Worm (Caenorhabditis elegans) whole organism, L4 larva: ENCODE measurements around the gene irld-9.

ENCODE experiments used
- T20F7.1 ChIP-seq: fragments of 200-800 bp; sonication (Bioruptor generic); optimal IDR thresholded peaks from 2 replicates; lab custom pipeline; 2018; ENCODE audit warnings: mild to moderate bottlenecking, missing genetic modification characterization, missing compliant biosample characterization
- Y105C5A.15 ChIP-seq: fragments of 200-800 bp; sonication (Bioruptor generic); IDR thresholded peaks from 2 replicates; pipeline ENCODE4 v1.3.6; 2022; ENCODE audit warnings: missing genetic modification characterization, missing compliant biosample characterization
- Y5F2A.4 ChIP-seq: fragments of 200-800 bp; sonication (Bioruptor generic); optimal IDR thresholded peaks from 2 replicates; lab custom pipeline; 2018; ENCODE audit warnings: mild to moderate bottlenecking, missing genetic modification characterization, missing compliant biosample characterization
- ZK337.2 ChIP-seq: fragments of 200-800 bp; sonication (Bioruptor generic); IDR thresholded peaks from 2 replicates; pipeline ENCODE4 v1.3.6; 2022; ENCODE audit warnings: missing genetic modification reagents, missing genetic modification characterization, missing compliant biosample characterization
- aha-1 ChIP-seq: fragments of 150-350 bp; peaks from one replicate; lab custom pipeline; 2014; ENCODE audit warnings: missing biosample characterization, missing genetic modification characterization
- ama-1 ChIP-seq: fragments of 150-350 bp; optimal IDR thresholded peaks from 2 replicates; lab custom pipeline; 2014; ENCODE audit warnings: inconsistent platforms, mixed read lengths
- arid-1 ChIP-seq: fragments of 200-800 bp; sonication (Bioruptor generic); conservative IDR thresholded peaks from 2 replicates; pipeline ENCODE4 v1.3.6; 2022; ENCODE audit warnings: missing genetic modification reagents, missing genetic modification characterization, missing compliant biosample characterization
- ceh-44 ChIP-seq: fragments of 200-800 bp; sonication (Bioruptor generic); IDR thresholded peaks from 2 replicates; pipeline ENCODE4 v1.3.6; 2022; ENCODE audit warnings: missing genetic modification reagents, missing genetic modification characterization, missing compliant biosample characterization
- ceh-82 ChIP-seq: sonication (generic microtip); optimal IDR thresholded peaks from 2 replicates; lab custom pipeline; 2017; ENCODE audit warnings: missing biosample characterization, missing genetic modification characterization
- ctbp-1 ChIP-seq: fragments of 200-800 bp; sonication (Bioruptor generic); IDR thresholded peaks from 2 replicates; pipeline ENCODE4 v1.3.6; 2022; ENCODE audit warnings: missing genetic modification reagents, missing genetic modification characterization, missing compliant biosample characterization
- dmd-8 ChIP-seq: fragments of 200-800 bp; sonication (Bioruptor generic); IDR thresholded peaks from 2 replicates; pipeline ENCODE4 v1.3.6; 2022; ENCODE audit warnings: missing genetic modification characterization, missing compliant biosample characterization
- duxl-1 ChIP-seq: sonication (generic microtip); optimal IDR thresholded peaks from 2 replicates; lab custom pipeline; 2016; ENCODE audit warnings: mild to moderate bottlenecking, missing genetic modification characterization, moderate library complexity, missing compliant biosample characterization; ENCODE audit not compliant: poor library complexity
- fkh-10 ChIP-seq: fragments of 150-350 bp; optimal IDR thresholded peaks from 2 replicates; lab custom pipeline; 2014; ENCODE audit warnings: missing biosample characterization, missing genetic modification reagents, missing genetic modification characterization
- hlh-30 ChIP-seq: sonication (generic microtip); optimal IDR thresholded peaks from 2 replicates; lab custom pipeline; 2017; ENCODE audit warnings: antibody characterized with exemption, mild to moderate bottlenecking, missing genetic modification characterization, missing compliant biosample characterization; ENCODE audit not compliant: insufficient read depth
- lin-1 ChIP-seq: fragments of 200-800 bp; sonication (Bioruptor generic); IDR thresholded peaks from 2 replicates; pipeline ENCODE4 v1.3.6; 2022; ENCODE audit warnings: missing genetic modification reagents, missing genetic modification characterization, missing compliant biosample characterization
- lin-15B ChIP-seq: fragments of 150-350 bp; sonication (generic microtip); optimal IDR thresholded peaks from 3 replicates; lab custom pipeline; 2014; ENCODE audit warnings: missing biosample characterization, missing genetic modification characterization
- lin-29 ChIP-seq: fragments of 200-800 bp; sonication (Bioruptor generic); IDR thresholded peaks from 2 replicates; pipeline ENCODE4 v1.3.6; 2022; ENCODE audit warnings: missing genetic modification reagents, missing genetic modification characterization, missing compliant biosample characterization
- lin-38 ChIP-seq: fragments of 200-800 bp; sonication (Bioruptor generic); IDR thresholded peaks from 2 replicates; pipeline ENCODE4 v1.3.6; 2022; ENCODE audit warnings: missing genetic modification reagents, missing genetic modification characterization, missing compliant biosample characterization
- lir-3 ChIP-seq: sonication (generic microtip); optimal IDR thresholded peaks from 2 replicates; lab custom pipeline; 2016; ENCODE audit warnings: mild to moderate bottlenecking, missing genetic modification characterization, missing compliant biosample characterization
- madf-5 ChIP-seq, 2 experiments: fragments of 200-800 bp; sonication (Bioruptor generic); IDR thresholded peaks; 2 replicates each; pipeline ENCODE4 v1.3.6; 2022; ENCODE audit warnings: missing compliant biosample characterization in 2 of 2, missing genetic modification characterization in 2 of 2
- mdl-1 ChIP-seq, 2 experiments: fragments of 150-350 bp in 1 of 2; sonication (generic microtip) in 1 of 2; optimal IDR thresholded peaks; 2 replicates each; lab custom pipeline; 2014 to 2017; ENCODE audit warnings: missing biosample characterization in 2 of 2, missing genetic modification characterization in 2 of 2
- mxl-3 ChIP-seq: fragments of 200-800 bp; sonication (Bioruptor generic); optimal IDR thresholded peaks from 2 replicates; lab custom pipeline; 2018; ENCODE audit warnings: mild to moderate bottlenecking, missing genetic modification characterization, missing compliant biosample characterization
- nhr-11 ChIP-seq: fragments of 150-350 bp; optimal IDR thresholded peaks from 2 replicates; lab custom pipeline; 2014; ENCODE audit warnings: missing biosample characterization, missing genetic modification characterization
- nhr-237 ChIP-seq: sonication (generic microtip); optimal IDR thresholded peaks from 2 replicates; lab custom pipeline; 2017; ENCODE audit warnings: missing biosample characterization, missing genetic modification characterization
- nhr-28 ChIP-seq: fragments of 150-350 bp; optimal IDR thresholded peaks from 2 replicates; lab custom pipeline; 2014; ENCODE audit warnings: missing biosample characterization, missing genetic modification characterization
- nhr-6 ChIP-seq: fragments of 150-350 bp; optimal IDR thresholded peaks from 2 replicates; lab custom pipeline; 2014; ENCODE audit warnings: missing biosample characterization, missing genetic modification characterization
- nhr-76 ChIP-seq: fragments of 150-350 bp; optimal IDR thresholded peaks from 2 replicates; lab custom pipeline; 2014; ENCODE audit warnings: missing biosample characterization, missing genetic modification characterization
- php-3 ChIP-seq: fragments of 200-800 bp; sonication (Bioruptor generic); IDR thresholded peaks from 2 replicates; pipeline ENCODE4 v1.3.6; 2022; ENCODE audit warnings: missing genetic modification reagents, missing genetic modification characterization, missing compliant biosample characterization
- pqm-1 ChIP-seq: sonication (generic microtip); optimal IDR thresholded peaks from 2 replicates; lab custom pipeline; 2017; ENCODE audit warnings: missing biosample characterization, missing genetic modification characterization
- rbr-2 ChIP-seq: sonication (generic microtip); optimal IDR thresholded peaks from 2 replicates; lab custom pipeline; 2016; ENCODE audit warnings: missing genotype, missing genetic modification characterization, missing compliant biosample characterization
- saeg-2 ChIP-seq: fragments of 200-800 bp; sonication (Bioruptor generic); IDR thresholded peaks from 2 replicates; pipeline ENCODE4 v1.3.6; 2022; ENCODE audit warnings: missing genetic modification reagents, missing genetic modification characterization, missing compliant biosample characterization
- skn-1 ChIP-seq: fragments of 150-350 bp; optimal IDR thresholded peaks from 2 replicates; lab custom pipeline; 2014; ENCODE audit warnings: missing biosample characterization, missing genetic modification characterization
- snpc-1.2 ChIP-seq: fragments of 200-800 bp; sonication (Bioruptor generic); IDR thresholded peaks from 2 replicates; pipeline ENCODE4 v1.3.6; 2022; ENCODE audit warnings: missing genetic modification reagents, missing genetic modification characterization, missing compliant biosample characterization
- spr-1 ChIP-seq: sonication (generic microtip); optimal IDR thresholded peaks from 2 replicates; lab custom pipeline; 2016; ENCODE audit warnings: mild to moderate bottlenecking, missing genetic modification characterization, missing compliant biosample characterization
- unc-130 ChIP-seq: sonication (generic microtip); optimal IDR thresholded peaks from 2 replicates; lab custom pipeline; 2016; ENCODE audit warnings: missing genetic modification reagents, missing genetic modification characterization, missing compliant biosample characterization
- unc-39 ChIP-seq: sonication (generic microtip); optimal IDR thresholded peaks from 2 replicates; lab custom pipeline; 2017; ENCODE audit warnings: missing biosample characterization, missing genetic modification characterization
- unc-62 ChIP-seq, 3 experiments: fragments of 150-350 bp in 1 of 3; sonication (generic microtip); optimal IDR thresholded peaks in 2 of 3; peaks in 1 of 3; 1 replicate in 1 of 3; 2 replicates in 2 of 3; lab custom pipeline; 2014 to 2017; ENCODE audit warnings: missing biosample characterization in 3 of 3, missing genetic modification characterization in 3 of 3, missing genetic modification reagents in 3 of 3, missing genotype in 1 of 3
- vab-7 ChIP-seq: fragments of 200-800 bp; sonication (Bioruptor generic); IDR thresholded peaks from 2 replicates; pipeline ENCODE4 v1.3.6; 2022; ENCODE audit warnings: missing genetic modification reagents, missing genetic modification characterization, missing compliant biosample characterization
- zip-11 ChIP-seq: fragments of 200-800 bp; sonication (Bioruptor generic); IDR thresholded peaks from 2 replicates; pipeline ENCODE4 v1.3.6; 2022; ENCODE audit warnings: missing genetic modification characterization, missing compliant biosample characterization

Gene irld-9

DNA sequence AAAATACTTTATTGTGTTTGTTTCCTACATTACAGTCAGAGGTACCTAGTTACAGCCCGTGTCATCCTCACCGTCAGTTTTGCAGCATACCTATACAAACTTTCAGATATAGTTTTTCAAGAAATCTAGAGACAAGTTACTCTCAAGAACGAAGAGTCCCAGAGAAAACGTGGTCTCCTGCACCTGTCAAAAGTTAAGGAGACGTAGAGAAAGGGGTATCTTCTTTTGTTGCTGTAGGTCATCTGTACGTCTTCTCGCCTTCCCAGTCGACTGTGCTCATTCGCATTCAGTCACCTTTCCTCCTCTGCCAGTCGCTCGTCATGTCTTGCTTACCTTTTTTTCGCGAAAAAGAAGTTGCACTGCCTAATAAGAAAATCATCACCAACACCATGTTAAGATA, 22.8 kb upstream of the irld-9 start, which contains the start of gene F36H5.4:
Gene F36H5.4, plus strand, starts transcription at position 301 of the 400 bp plus-strand sequence.
- TF ChIP-seq skn-1 (no peak), ceh-82 (tag; lab: Kevin White, UChicago) (no peak), pqm-1 (tag; lab: Kevin White, UChicago) (no peak), arid-1 (no peak), T20F7.1 (GFP tag; lab: Kevin White, UChicago) (no peak), nhr-6 (tag; lab: Kevin White, UChicago) (no peak), fkh-10 (no peak), ZK337.2 (GFP tag; lab: Robert Waterston, UW) (no peak)
- TF ChIP-seq, all 104 proteins: peak for 0

DNA sequence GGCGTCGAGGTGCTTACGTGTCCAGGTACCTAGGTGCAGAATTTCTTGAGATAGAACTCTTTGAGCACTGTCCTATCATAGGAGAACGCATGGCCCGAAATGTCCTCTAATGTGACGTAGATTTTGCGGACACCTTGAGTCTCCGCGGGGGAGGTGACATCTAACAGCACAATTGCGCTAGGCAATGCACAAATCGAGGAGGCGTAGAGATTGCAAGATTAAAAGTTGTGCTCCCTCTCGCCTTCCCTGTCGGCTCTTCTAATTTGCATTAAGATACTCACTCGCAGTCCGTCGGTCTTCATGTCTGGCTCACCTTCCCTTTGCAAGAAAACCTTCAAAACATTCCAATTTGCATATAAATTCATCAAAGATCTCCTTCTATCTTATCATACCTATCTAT, 20.9 kb upstream of the irld-9 start, which contains the start of gene F36H5.18:
Gene F36H5.18, plus strand, starts transcription at position 301 of the 400 bp plus-strand sequence.
- TF ChIP-seq vab-7 (GFP tag; lab: Robert Waterston, UW) (no peak), ctbp-1 (GFP tag; lab: Robert Waterston, UW) (no peak), snpc-1.2 (no peak), unc-130 (GFP tag; lab: Kevin White, UChicago) (no peak), mxl-3 (GFP tag; lab: Kevin White, UChicago) (no peak), aha-1 (tag; lab: Kevin White, UChicago) (no peak), nhr-76 (tag; lab: Kevin White, UChicago) (no peak), nhr-237 (tag; lab: Kevin White, UChicago) (no peak), Y5F2A.4 (GFP tag; lab: Kevin White, UChicago) (no peak), mdl-1 (tag; optimal IDR thresholded peaks at IDR 0.05; lab: Kevin White, UChicago) (no peak), zip-11 (GFP tag; lab: Robert Waterston, UW) (no peak)

ce11 chrII:1757033-1757432, 18.3 kb upstream of the irld-9 start, which contains the start of gene F36H5.10:
Gene F36H5.10 (plus strand): TSS chrII:1757333.
- TF ChIP-seq php-3 (GFP tag; lab: Robert Waterston, UW) (no peak), aha-1 (tag; lab: Kevin White, UChicago) (peak; percentile 7)

DNA sequence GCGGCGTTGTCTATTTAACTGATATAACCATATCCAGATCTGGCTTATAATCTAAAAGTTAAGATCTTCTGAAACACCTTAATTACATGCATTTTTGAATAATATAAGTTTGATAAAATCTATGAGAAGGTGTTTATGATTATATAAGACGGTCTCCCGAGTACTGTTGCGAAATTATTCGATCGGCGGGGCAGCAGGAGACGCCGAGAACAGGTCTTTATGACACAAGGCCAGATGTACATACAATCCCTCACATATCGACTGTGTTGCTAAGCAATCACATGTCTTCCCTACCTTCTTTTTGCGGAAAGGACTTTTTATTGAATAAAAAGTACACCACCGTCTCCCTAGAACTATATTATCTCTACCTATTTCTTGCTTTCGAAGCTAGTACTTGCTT, 17.8 kb upstream of the irld-9 start, which contains the start of gene fbxb-53:
Gene fbxb-53, plus strand, starts transcription at position 301 of the 400 bp plus-strand sequence.
- TF ChIP-seq unc-62 (GFP tag; optimal IDR thresholded peaks at IDR 0.05 in 1 of 2; lab: Kevin White, UChicago) = peak in 1 of 2 experiments; percentile 31
- no peak for TF ChIP-seq unc-62 (tag; optimal IDR thresholded peaks at IDR 0.05; lab: Kevin White, UChicago)
- TF ChIP-seq nhr-11 (tag; lab: Kevin White, UChicago) = no peak
- no peak for TF ChIP-seq duxl-1 (tag; lab: Kevin White, UChicago)
- no peak for TF ChIP-seq madf-5 (GFP tag; IDR thresholded peaks at IDR 0.05; lab: Robert Waterston, UW)
- no peak for TF ChIP-seq ceh-44 (GFP tag; lab: Robert Waterston, UW)
- TF ChIP-seq php-3 (GFP tag; lab: Robert Waterston, UW) = no peak
- no peak for TF ChIP-seq hlh-30 (tag; lab: Kevin White, UChicago)
- no peak for TF ChIP-seq lin-29 (GFP tag; lab: Robert Waterston, UW)

DNA sequence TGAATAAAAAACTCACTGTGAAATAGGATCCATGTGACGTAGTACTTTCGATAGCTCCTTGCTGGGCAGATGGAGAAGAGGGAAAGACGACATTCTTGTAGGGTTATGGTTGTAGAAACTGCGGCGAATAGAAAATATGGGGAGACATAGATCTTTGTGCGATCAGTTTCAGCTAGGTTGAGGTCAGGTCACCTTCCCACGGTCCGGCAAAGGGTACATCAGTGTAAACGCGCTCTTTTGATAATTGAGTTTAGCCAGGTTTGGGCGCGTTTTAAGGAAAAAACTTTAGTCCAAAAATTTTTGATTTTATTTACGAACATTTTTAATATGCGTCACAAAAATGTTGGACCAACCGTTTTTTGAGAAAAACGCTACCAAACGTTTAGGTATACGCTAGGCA, 17.3 kb upstream of the irld-9 start, which contains the start of gene F36H5.17:
Gene F36H5.17, minus strand, starts transcription at position 101 of the 400 bp plus-strand sequence.
- no peak for TF ChIP-seq ceh-82 (tag; lab: Kevin White, UChicago)
- no peak for TF ChIP-seq T20F7.1 (GFP tag; lab: Kevin White, UChicago)
- no peak for TF ChIP-seq lin-15B (tag; lab: Kevin White, UChicago)

ce11 chrII:1752990-1753389, 14.2 kb upstream of the irld-9 start, which contains the start of gene F36H5.9:
Gene F36H5.9 (minus strand): TSS chrII:1753090.
- TF ChIP-seq unc-39 (tag; lab: Kevin White, UChicago) (no peak), dmd-8 (GFP tag; lab: Robert Waterston, UW) (no peak), ama-1 (lab: Kevin White, UChicago) (no peak), lin-1 (no peak), spr-1 (no peak), nhr-28 (tag; lab: Kevin White, UChicago) (no peak), Y105C5A.15 (GFP tag; lab: Robert Waterston, UW) (no peak), lin-38 (GFP tag; lab: Robert Waterston, UW) (no peak), rbr-2 (tag; lab: Kevin White, UChicago) (no peak), lir-3 (tag; lab: Kevin White, UChicago) (no peak), saeg-2 (GFP tag; lab: Robert Waterston, UW) (no peak)
